Worm (Caenorhabditis elegans) whole organism, L4/young adult: ENCODE results near the gene F17E9.15.

ENCODE experiments used
- W03F9.2 ChIP-seq: fragments of 150-350 bp; optimal IDR thresholded peaks from 2 replicates; lab custom pipeline; 2014; ENCODE audit warnings: missing biosample characterization, missing genetic modification characterization
- dao-5 ChIP-seq: sonication (generic microtip); optimal IDR thresholded peaks from 2 replicates; lab custom pipeline; 2016; ENCODE audit warnings: missing genotype, missing genetic modification characterization, moderate library complexity, missing compliant biosample characterization
- him-1 ChIP-seq: sonication (generic microtip); optimal IDR thresholded peaks from 2 replicates; lab custom pipeline; 2016; ENCODE audit warnings: missing genotype, missing genetic modification reagents, missing genetic modification characterization, missing compliant biosample characterization

ce11 chrIV:8299636-8300035 is 47.6 kb upstream of the F17E9.15 start, which contains the start of gene F35H10.6:
- TF ChIP-seq him-1 (tag; lab: Kevin White, UChicago) (no peak), dao-5 (no peak), W03F9.2 (tag; lab: Kevin White, UChicago) (no peak)
